1 fruit fly cellular context compared by ENCODE assay signal in genomic region chr3L:15079278-15079677, dm6.
A peak's percentile ranks its signal among the peaks of the same experiment; 100 is the strongest.
TF ChIP-seq lines count a peak whose summit lies in the region.

No protein-coding gene starts in this region.

TF ChIP-seq in whole organism, embryonic, 481 proteins besides CTCF, POLR2A, EP300 and RAD21 (continued from another document and continues in another):
- TF ChIP-seq CG18764 (GFP tag; optimal IDR thresholded peaks at IDR 0.05; lab: Kevin White, UChicago): no peak
- no peak for TF ChIP-seq CG18476 (GFP tag; optimal IDR thresholded peaks at IDR 0.05; lab: Kevin White, UChicago)
- TF ChIP-seq scrt (GFP tag; optimal IDR thresholded peaks at IDR 0.05; lab: Kevin White, UChicago): no peak
- peak in 1 of 3 experiments; percentile 9 for TF ChIP-seq Stat92E (GFP tag; optimal IDR thresholded peaks at IDR 0.05; lab: Kevin White, UChicago)
- TF ChIP-seq CG14860 (GFP tag; IDR thresholded peaks at IDR 0.05; lab: Robert Waterston, UW; ENCODE audit: partially characterized antibody): no peak
- no peak for TF ChIP-seq ap (GFP tag; IDR thresholded peaks at IDR 0.05; lab: Robert Waterston, UW)
- no peak for TF ChIP-seq CG17328 (GFP tag; IDR thresholded peaks at IDR 0.05; lab: Robert Waterston, UW)
- TF ChIP-seq kay (GFP tag; optimal IDR thresholded peaks at IDR 0.05; lab: Kevin White, UChicago): no peak
- TF ChIP-seq hkb (optimal IDR thresholded peaks at IDR 0.05; lab: Kevin White, UChicago): no peak
- TF ChIP-seq hkb (GFP tag; IDR thresholded peaks at IDR 0.05; lab: Robert Waterston, UW): peak; percentile 33; the same call in 1 of the 2 replicates
- TF ChIP-seq lmd (GFP tag; IDR thresholded peaks at IDR 0.05; lab: Robert Waterston, UW): no peak
- no peak for TF ChIP-seq gro (GFP tag; optimal IDR thresholded peaks at IDR 0.05; lab: Kevin White, UChicago)
- TF ChIP-seq row (GFP tag; IDR thresholded peaks at IDR 0.05; lab: Robert Waterston, UW): no peak
- TF ChIP-seq CG42726 (GFP tag; IDR thresholded peaks at IDR 0.05; lab: Robert Waterston, UW; ENCODE audit: partially characterized antibody): peak; percentile 40; the same call in 1 of the 2 replicates
- TF ChIP-seq Sry-δ (GFP tag; optimal IDR thresholded peaks at IDR 0.05; lab: Kevin White, UChicago): no peak
- TF ChIP-seq CG32767 (GFP tag; IDR thresholded peaks at IDR 0.05; lab: Robert Waterston, UW): no peak
- TF ChIP-seq dati (GFP tag; IDR thresholded peaks at IDR 0.05; lab: Robert Waterston, UW): no peak
- TF ChIP-seq ewg (GFP tag; optimal IDR thresholded peaks at IDR 0.05; lab: Kevin White, UChicago): no peak
- no peak for TF ChIP-seq CG4282 (GFP tag; optimal IDR thresholded peaks at IDR 0.05; lab: Kevin White, UChicago)
- no peak for TF ChIP-seq ab (GFP tag; optimal IDR thresholded peaks at IDR 0.05; lab: Kevin White, UChicago)
- no peak for TF ChIP-seq Hand (GFP tag; optimal IDR thresholded peaks at IDR 0.05; lab: Kevin White, UChicago)
- no peak for TF ChIP-seq zf30C (GFP tag; optimal IDR thresholded peaks at IDR 0.05; lab: Kevin White, UChicago)
- TF ChIP-seq CG16863 (GFP tag; optimal IDR thresholded peaks at IDR 0.05; lab: Kevin White, UChicago): no peak
- peak in 1 of 2 experiments; percentile 44 for TF ChIP-seq Pdp1 (GFP tag; optimal IDR thresholded peaks at IDR 0.05; lab: Kevin White, UChicago)
- no peak for TF ChIP-seq CG11093 (GFP tag; IDR thresholded peaks at IDR 0.05; lab: Robert Waterston, UW)
- TF ChIP-seq Dip2 (GFP tag; IDR thresholded peaks at IDR 0.05; lab: Robert Waterston, UW): no peak
- no peak for TF ChIP-seq CG13123 (GFP tag; optimal IDR thresholded peaks at IDR 0.05; lab: Kevin White, UChicago)
- TF ChIP-seq disco-r (GFP tag; optimal IDR thresholded peaks at IDR 0.05; lab: Kevin White, UChicago): no peak
- TF ChIP-seq bowl (GFP tag; IDR thresholded peaks at IDR 0.05; lab: Robert Waterston, UW): no peak
- TF ChIP-seq shn (GFP tag; optimal IDR thresholded peaks at IDR 0.05; lab: Kevin White, UChicago): no peak
- no peak for TF ChIP-seq CG10979 (tag; optimal IDR thresholded peaks at IDR 0.05; lab: Kevin White, UChicago)
- TF ChIP-seq NC2β (GFP tag; optimal IDR thresholded peaks at IDR 0.05; lab: Kevin White, UChicago): no peak
- no peak for TF ChIP-seq Atf-2 (GFP tag; optimal IDR thresholded peaks at IDR 0.05; lab: Kevin White, UChicago)
- TF ChIP-seq CrebB (tag; optimal IDR thresholded peaks at IDR 0.05; lab: Kevin White, UChicago): no peak
- TF ChIP-seq ham (GFP tag; IDR thresholded peaks at IDR 0.05; lab: Robert Waterston, UW): no peak
- TF ChIP-seq Oli (tag; optimal IDR thresholded peaks at IDR 0.05; lab: Kevin White, UChicago): no peak
- TF ChIP-seq B-H2 (GFP tag; optimal IDR thresholded peaks at IDR 0.05; lab: Kevin White, UChicago): no peak
- TF ChIP-seq CG12744 (GFP tag; optimal IDR thresholded peaks at IDR 0.05; lab: Kevin White, UChicago): no peak
- TF ChIP-seq Lim3 (GFP tag; IDR thresholded peaks at IDR 0.05; lab: Robert Waterston, UW): no peak
- TF ChIP-seq MTF-1 (GFP tag; optimal IDR thresholded peaks at IDR 0.05; lab: Kevin White, UChicago; ENCODE audit: borderline replicate concordance): no peak
- no peak for TF ChIP-seq rib (GFP tag; IDR thresholded peaks at IDR 0.05; lab: Robert Waterston, UW)
- no peak for TF ChIP-seq CG30403 (GFP tag; optimal IDR thresholded peaks at IDR 0.05; lab: Kevin White, UChicago)
- TF ChIP-seq Lpt (GFP tag; optimal IDR thresholded peaks at IDR 0.05; lab: Kevin White, UChicago): no peak
- 0 out of 2 replicates have a peak, but pooled peaks have one; percentile 14 for TF ChIP-seq Ada2b (GFP tag; IDR thresholded peaks at IDR 0.05; lab: Robert Waterston, UW)
- TF ChIP-seq vvl (GFP tag; IDR thresholded peaks at IDR 0.05; lab: Robert Waterston, UW): peak; percentile 79
- no peak for TF ChIP-seq Meics (GFP tag; optimal IDR thresholded peaks at IDR 0.05; lab: Kevin White, UChicago)
- no peak for TF ChIP-seq CG2678 (tag; optimal IDR thresholded peaks at IDR 0.05; lab: Kevin White, UChicago)
- TF ChIP-seq vfl (GFP tag; optimal IDR thresholded peaks at IDR 0.05; lab: Kevin White, UChicago): no peak
- TF ChIP-seq CG13287 (GFP tag; IDR thresholded peaks at IDR 0.05; lab: Robert Waterston, UW; ENCODE audit: partially characterized antibody): peak; percentile 43; the same call in 1 of the 2 replicates
- TF ChIP-seq CG1603 (tag; optimal IDR thresholded peaks at IDR 0.05; lab: Kevin White, UChicago): no peak
- TF ChIP-seq CG10654 (GFP tag; optimal IDR thresholded peaks at IDR 0.05; lab: Kevin White, UChicago): no peak
- peak; percentile 86 for TF ChIP-seq Myb (GFP tag; optimal IDR thresholded peaks at IDR 0.05; lab: Kevin White, UChicago)
- no peak for TF ChIP-seq CG1792 (GFP tag; optimal IDR thresholded peaks at IDR 0.05; lab: Kevin White, UChicago)
- TF ChIP-seq bigmax (GFP tag; optimal IDR thresholded peaks at IDR 0.05; lab: Kevin White, UChicago): no peak
- no peak for TF ChIP-seq CHES-1-like (GFP tag; optimal IDR thresholded peaks at IDR 0.05; lab: Kevin White, UChicago)
- TF ChIP-seq CG33213 (GFP tag; optimal IDR thresholded peaks at IDR 0.05; lab: Kevin White, UChicago): no peak
- TF ChIP-seq en (GFP tag; optimal IDR thresholded peaks at IDR 0.05; lab: Kevin White, UChicago): no peak
- TF ChIP-seq CG34224 (GFP tag; IDR thresholded peaks at IDR 0.05; lab: Robert Waterston, UW; ENCODE audit: partially characterized antibody): no peak; the same call in 2 of the 3 replicates
- no peak for TF ChIP-seq CG4617 (GFP tag; optimal IDR thresholded peaks at IDR 0.05; lab: Kevin White, UChicago; ENCODE audit: borderline replicate concordance)
- no peak for TF ChIP-seq CG12071 (GFP tag; optimal IDR thresholded peaks at IDR 0.05; lab: Kevin White, UChicago)
- no peak for TF ChIP-seq Sox102F (GFP tag; optimal IDR thresholded peaks at IDR 0.05; lab: Kevin White, UChicago)
- TF ChIP-seq Opbp (GFP tag; IDR thresholded peaks at IDR 0.05; lab: Robert Waterston, UW; ENCODE audit: partially characterized antibody): 0 out of 3 replicates have a peak, but pooled peaks have one; percentile 39
- TF ChIP-seq pnt (GFP tag; optimal IDR thresholded peaks at IDR 0.05; lab: Kevin White, UChicago): no peak
- TF ChIP-seq lilli (GFP tag; optimal IDR thresholded peaks at IDR 0.05; lab: Kevin White, UChicago): no peak
- no peak for TF ChIP-seq CG43689 (GFP tag; IDR thresholded peaks at IDR 0.05; lab: Robert Waterston, UW)
- no peak for TF ChIP-seq Eip74EF (GFP tag; optimal IDR thresholded peaks at IDR 0.05; lab: Kevin White, UChicago)
- no peak for TF ChIP-seq CG9215 (GFP tag; IDR thresholded peaks at IDR 0.05; lab: Robert Waterston, UW)
- no peak for TF ChIP-seq CG14710 (tag; optimal IDR thresholded peaks at IDR 0.05; lab: Kevin White, UChicago)
- no peak for TF ChIP-seq Vsx1 (GFP tag; optimal IDR thresholded peaks at IDR 0.05; lab: Kevin White, UChicago)
- TF ChIP-seq Atf6 (GFP tag; IDR thresholded peaks at IDR 0.05; lab: Robert Waterston, UW): no peak
- TF ChIP-seq CG30431 (GFP tag; optimal IDR thresholded peaks at IDR 0.05; lab: Kevin White, UChicago): no peak
- TF ChIP-seq fd3F (GFP tag; optimal IDR thresholded peaks at IDR 0.05; lab: Kevin White, UChicago): no peak
- no peak for TF ChIP-seq CG2712 (tag; optimal IDR thresholded peaks at IDR 0.05; lab: Kevin White, UChicago)
- no peak for TF ChIP-seq CG17612 (GFP tag; IDR thresholded peaks at IDR 0.05; lab: Robert Waterston, UW)
- TF ChIP-seq CG15479 (GFP tag; optimal IDR thresholded peaks at IDR 0.05; lab: Kevin White, UChicago): no peak
- no peak for TF ChIP-seq dimm (GFP tag; IDR thresholded peaks at IDR 0.05; lab: Robert Waterston, UW)
- 0 out of 2 replicates have a peak, but pooled peaks have one; percentile 19 for TF ChIP-seq hbn (GFP tag; IDR thresholded peaks at IDR 0.05; lab: Robert Waterston, UW; ENCODE audit: partially characterized antibody)
- TF ChIP-seq CG33557 (GFP tag; optimal IDR thresholded peaks at IDR 0.05; lab: Kevin White, UChicago): peak; percentile 20
- no peak for TF ChIP-seq Ets97D (GFP tag; optimal IDR thresholded peaks at IDR 0.05; lab: Kevin White, UChicago)
- no peak for TF ChIP-seq psq (GFP tag; optimal IDR thresholded peaks at IDR 0.05; lab: Kevin White, UChicago)
- no peak for TF ChIP-seq fd64A (GFP tag; optimal IDR thresholded peaks at IDR 0.05; lab: Kevin White, UChicago)
- no peak for TF ChIP-seq CG4404 (GFP tag; IDR thresholded peaks at IDR 0.05; lab: Robert Waterston, UW)
- no peak for TF ChIP-seq CG6654 (GFP tag; optimal IDR thresholded peaks at IDR 0.05; lab: Kevin White, UChicago)
- no peak for TF ChIP-seq CG11085 (GFP tag; IDR thresholded peaks at IDR 0.05; lab: Robert Waterston, UW)
- no peak for TF ChIP-seq lab (GFP tag; optimal IDR thresholded peaks at IDR 0.05; lab: Kevin White, UChicago)
- no peak for TF ChIP-seq CG7987 (GFP tag; optimal IDR thresholded peaks at IDR 0.05; lab: Kevin White, UChicago)
- TF ChIP-seq Camta (GFP tag; optimal IDR thresholded peaks at IDR 0.05; lab: Kevin White, UChicago): no peak
- TF ChIP-seq lola (GFP tag; optimal IDR thresholded peaks at IDR 0.05; lab: Kevin White, UChicago): no peak
- no peak for TF ChIP-seq Gug (GFP tag; IDR thresholded peaks at IDR 0.05; lab: Robert Waterston, UW)
- peak; percentile 86; the same call in 1 of the 4 replicates for TF ChIP-seq chinmo (GFP tag; IDR thresholded peaks at IDR 0.05; lab: Robert Waterston, UW; ENCODE audit: partially characterized antibody)
- no peak for TF ChIP-seq PHDP (tag; optimal IDR thresholded peaks at IDR 0.05; lab: Kevin White, UChicago)
- no peak for TF ChIP-seq CG10267 (tag; optimal IDR thresholded peaks at IDR 0.05; lab: Kevin White, UChicago)
- TF ChIP-seq CG13624 (GFP tag; optimal IDR thresholded peaks at IDR 0.05; lab: Kevin White, UChicago): peak; percentile 25
- TF ChIP-seq sens (GFP tag; lab: Kevin White, UChicago): no peak
- TF ChIP-seq Elba2 (GFP tag; optimal IDR thresholded peaks at IDR 0.05; lab: Kevin White, UChicago): no peak
- no peak for TF ChIP-seq chif (GFP tag; optimal IDR thresholded peaks at IDR 0.05; lab: Kevin White, UChicago)
- TF ChIP-seq E2f1 (GFP tag; IDR thresholded peaks at IDR 0.05; lab: Robert Waterston, UW): no peak
- no peak for TF ChIP-seq sim (GFP tag; IDR thresholded peaks at IDR 0.05; lab: Robert Waterston, UW)
- TF ChIP-seq Dref (GFP tag; IDR thresholded peaks at IDR 0.05; lab: Robert Waterston, UW): no peak
- no peak for TF ChIP-seq CG18599 (GFP tag; optimal IDR thresholded peaks at IDR 0.05; lab: Kevin White, UChicago)
- TF ChIP-seq ranshi (GFP tag; IDR thresholded peaks at IDR 0.05; lab: Robert Waterston, UW): no peak
- TF ChIP-seq seq (GFP tag; IDR thresholded peaks at IDR 0.05; lab: Robert Waterston, UW): no peak
- TF ChIP-seq sna (GFP tag; IDR thresholded peaks at IDR 0.05; lab: Robert Waterston, UW; ENCODE audit: partially characterized antibody): no peak
- TF ChIP-seq CG4328 (GFP tag; optimal IDR thresholded peaks at IDR 0.05; lab: Kevin White, UChicago): no peak
- no peak for TF ChIP-seq CG8944 (GFP tag; optimal IDR thresholded peaks at IDR 0.05; lab: Kevin White, UChicago)
- no peak for TF ChIP-seq Doc2 (GFP tag; IDR thresholded peaks at IDR 0.05; lab: Robert Waterston, UW)
- TF ChIP-seq Blimp-1 (GFP tag; optimal IDR thresholded peaks at IDR 0.05; lab: Kevin White, UChicago): no peak
- TF ChIP-seq MBD-R2 (GFP tag; IDR thresholded peaks at IDR 0.05; lab: Robert Waterston, UW): no peak
- no peak for TF ChIP-seq CG7786 (GFP tag; optimal IDR thresholded peaks at IDR 0.05; lab: Kevin White, UChicago)
- no peak for TF ChIP-seq CG18011 (GFP tag; optimal IDR thresholded peaks at IDR 0.05; lab: Kevin White, UChicago)
- no peak for TF ChIP-seq NK7.1 (GFP tag; optimal IDR thresholded peaks at IDR 0.05; lab: Kevin White, UChicago)
- TF ChIP-seq Jarid2 (GFP tag; optimal IDR thresholded peaks at IDR 0.05; lab: Kevin White, UChicago): peak; percentile 93
- TF ChIP-seq chn (GFP tag; optimal IDR thresholded peaks at IDR 0.05; lab: Kevin White, UChicago): no peak
- TF ChIP-seq Hmr (GFP tag; optimal IDR thresholded peaks at IDR 0.05; lab: Kevin White, UChicago): no peak
- peak; percentile 56 for TF ChIP-seq yki (optimal IDR thresholded peaks at IDR 0.05; lab: Kevin White, UChicago)
- no peak for TF ChIP-seq az2 (GFP tag; optimal IDR thresholded peaks at IDR 0.05; lab: Kevin White, UChicago)
- TF ChIP-seq D19A (tag; optimal IDR thresholded peaks at IDR 0.05; lab: Kevin White, UChicago): no peak
- no peak for TF ChIP-seq Abd-B (GFP tag; optimal IDR thresholded peaks at IDR 0.05; lab: Kevin White, UChicago)
- no peak for TF ChIP-seq da (GFP tag; optimal IDR thresholded peaks at IDR 0.05; lab: Kevin White, UChicago)
- no peak for TF ChIP-seq CG15696 (tag; optimal IDR thresholded peaks at IDR 0.05; lab: Kevin White, UChicago)
- no peak for TF ChIP-seq CG16813 (GFP tag; IDR thresholded peaks at IDR 0.05; lab: Robert Waterston, UW; ENCODE audit: partially characterized antibody)
- TF ChIP-seq CG31441 (GFP tag; IDR thresholded peaks at IDR 0.05; lab: Robert Waterston, UW): no peak
- no peak for TF ChIP-seq p53 (GFP tag; optimal IDR thresholded peaks at IDR 0.05; lab: Kevin White, UChicago)
- TF ChIP-seq Oaz (GFP tag; IDR thresholded peaks at IDR 0.05; lab: Robert Waterston, UW): no peak
- no peak for TF ChIP-seq Side (GFP tag; optimal IDR thresholded peaks at IDR 0.05; lab: Kevin White, UChicago)
- TF ChIP-seq gcm2 (GFP tag; optimal IDR thresholded peaks at IDR 0.05; lab: Kevin White, UChicago): no peak
- TF ChIP-seq CG17385 (GFP tag; optimal IDR thresholded peaks at IDR 0.05; lab: Kevin White, UChicago): no peak
- TF ChIP-seq gsb (GFP tag; IDR thresholded peaks at IDR 0.05; lab: Robert Waterston, UW): no peak
- TF ChIP-seq Trl (optimal IDR thresholded peaks at IDR 0.05; lab: Kevin White, UChicago): peak; percentile 91 to 93
- TF ChIP-seq Trl (GFP tag; optimal IDR thresholded peaks at IDR 0.05; lab: Kevin White, UChicago): peak; percentile 61
- TF ChIP-seq CG9876 (GFP tag; optimal IDR thresholded peaks at IDR 0.05; lab: Kevin White, UChicago): no peak
- TF ChIP-seq pho (GFP tag; optimal IDR thresholded peaks at IDR 0.05; lab: Kevin White, UChicago): no peak
- TF ChIP-seq HLH4C (GFP tag; IDR thresholded peaks at IDR 0.05; lab: Robert Waterston, UW; ENCODE audit: partially characterized antibody): peak; percentile 24; the same call in 1 of the 3 replicates
- TF ChIP-seq twi (tag; optimal IDR thresholded peaks at IDR 0.05; lab: Kevin White, UChicago): no peak
- TF ChIP-seq CG8924 (tag; optimal IDR thresholded peaks at IDR 0.05; lab: Kevin White, UChicago): no peak
- TF ChIP-seq TFAM (GFP tag; optimal IDR thresholded peaks at IDR 0.05; lab: Kevin White, UChicago): no peak
- TF ChIP-seq exex (tag; optimal IDR thresholded peaks at IDR 0.05; lab: Kevin White, UChicago): no peak
